Fruit fly (Drosophila melanogaster) whole organism, embryonic: ENCODE measurements around the gene CG32713.

Experiments used
- Adf1 ChIP-seq: fragments of 200-800 bp; sonication (Bioruptor generic); IDR thresholded peaks from 2 replicates; pipeline ENCODE4 v1.3.6; 2022; ENCODE audit warnings: missing biosample characterization, missing genetic modification characterization
- Atf6 ChIP-seq: fragments of 200-800 bp; sonication (Bioruptor generic); IDR thresholded peaks from 2 replicates; pipeline ENCODE4 v1.3.6; 2022; ENCODE audit warnings: missing biosample characterization, missing genetic modification characterization
- B-H1 ChIP-seq: fragments of 200-800 bp; sonication (Bioruptor generic); IDR thresholded peaks from 3 replicates; pipeline ENCODE4 v1.3.6; 2022; ENCODE audit warnings: missing biosample characterization, missing genetic modification characterization
- Bteb2 ChIP-seq: fragments of 200-800 bp; sonication (Bioruptor generic); optimal IDR thresholded peaks from 2 replicates; lab custom pipeline; 2016; ENCODE audit warnings: missing biosample characterization, missing genetic modification characterization
- CG10274 ChIP-seq: fragments of 200-800 bp; sonication (Bioruptor generic); optimal IDR thresholded peaks from 3 replicates; lab custom pipeline; 2017; ENCODE audit warnings: missing biosample characterization, mild to moderate bottlenecking, missing genetic modification characterization
- CG11247 ChIP-seq: fragments of 200-800 bp; sonication (Bioruptor generic); IDR thresholded peaks from 2 replicates; pipeline ENCODE4 v1.3.6; 2022; ENCODE audit warnings: missing biosample characterization, missing genetic modification characterization
- CG12236 ChIP-seq: fragments of 200-800 bp; sonication (Bioruptor generic); optimal IDR thresholded peaks from 2 replicates; lab custom pipeline; 2016; ENCODE audit warnings: missing biosample characterization, missing genetic modification characterization
- CG12659 ChIP-seq: fragments of 200-800 bp; sonication (Bioruptor generic); optimal IDR thresholded peaks from 3 replicates; lab custom pipeline; 2017; ENCODE audit warnings: mild to moderate bottlenecking, missing biosample characterization, missing genetic modification reagents, missing genetic modification characterization
- CG16779 ChIP-seq: fragments of 200-800 bp; sonication (Bioruptor generic); IDR thresholded peaks from 2 replicates; pipeline ENCODE4 v1.3.6; 2022; ENCODE audit warnings: missing biosample characterization, missing genetic modification characterization
- CG1832 ChIP-seq: fragments of 200-800 bp; sonication (Bioruptor generic); optimal IDR thresholded peaks from 2 replicates; lab custom pipeline; 2017; ENCODE audit warnings: missing biosample characterization, mild to moderate bottlenecking, missing genetic modification characterization, inconsistent platforms
- CG2129 ChIP-seq: fragments of 200-800 bp; sonication (Bioruptor generic); IDR thresholded peaks from 2 replicates; pipeline ENCODE4 v1.3.6; 2022; ENCODE audit warnings: missing biosample characterization, missing genetic modification characterization; ENCODE audit not compliant: partially characterized antibody
- CG2202 ChIP-seq: fragments of 200-800 bp; sonication (Bioruptor generic); optimal IDR thresholded peaks from 2 replicates; lab custom pipeline; 2018; ENCODE audit warnings: missing biosample characterization, mild to moderate bottlenecking, missing genetic modification characterization
- CG31441 ChIP-seq: fragments of 200-800 bp; sonication (Bioruptor generic); IDR thresholded peaks from 2 replicates; pipeline ENCODE4 v1.3.6; 2022; ENCODE audit warnings: missing biosample characterization, missing genetic modification characterization
- CG32772 ChIP-seq: fragments of 200-800 bp; sonication (Bioruptor generic); IDR thresholded peaks from 2 replicates; pipeline ENCODE4 v1.3.6; 2022; ENCODE audit warnings: missing biosample characterization, missing genetic modification characterization
- CG7556 ChIP-seq: fragments of 200-800 bp; sonication (Bioruptor generic); optimal IDR thresholded peaks from 2 replicates; lab custom pipeline; 2017; ENCODE audit warnings: missing biosample characterization, mild to moderate bottlenecking, missing genetic modification characterization
- CG7745 ChIP-seq: fragments of 200-800 bp; sonication (Bioruptor generic); optimal IDR thresholded peaks from 2 replicates; lab custom pipeline; 2018; ENCODE audit warnings: missing biosample characterization, mild to moderate bottlenecking, missing genetic modification characterization, moderate library complexity
- CG7839 ChIP-seq: fragments of 200-800 bp; sonication (Bioruptor generic); optimal IDR thresholded peaks from 3 replicates; lab custom pipeline; 2018; ENCODE audit warnings: missing biosample characterization, mild to moderate bottlenecking, missing genetic modification characterization, moderate library complexity
- CG8924 ChIP-seq: fragments of 200-800 bp; optimal IDR thresholded peaks from 3 replicates; lab custom pipeline; 2019; ENCODE audit warnings: missing biosample characterization, mild to moderate bottlenecking, missing genetic modification characterization, moderate library complexity
- CTCF ChIP-seq: fragments of 200-800 bp; sonication (Bioruptor generic); optimal IDR thresholded peaks from 2 replicates; lab custom pipeline; 2017; ENCODE audit warnings: missing biosample characterization, mild to moderate bottlenecking, missing genetic modification characterization, moderate library complexity
- Dfd ChIP-seq, 2 experiments: fragments of >200 bp; optimal IDR thresholded peaks; 2 replicates each; lab custom pipeline; 2017; ENCODE audit warnings: missing biosample characterization in 2 of 2, missing genetic modification characterization in 2 of 2
- Dip2 ChIP-seq: fragments of 200-800 bp; sonication (Bioruptor generic); IDR thresholded peaks from 2 replicates; pipeline ENCODE4 v1.3.6; 2022; ENCODE audit warnings: missing biosample characterization, missing genetic modification characterization
- Dll ChIP-seq: fragments of 200-800 bp; sonication (Bioruptor generic); IDR thresholded peaks from 4 replicates; pipeline ENCODE4 v1.3.6; 2022; ENCODE audit warnings: missing biosample characterization, missing genetic modification characterization; ENCODE audit not compliant: partially characterized antibody
- Gug ChIP-seq: fragments of 200-800 bp; sonication (Bioruptor generic); IDR thresholded peaks from 4 replicates; pipeline ENCODE4 v1.3.6; 2022; ENCODE audit warnings: missing biosample characterization, missing genetic modification characterization
- Hr3 ChIP-seq: fragments of 200-800 bp; sonication (Bioruptor generic); optimal IDR thresholded peaks from 3 replicates; lab custom pipeline; 2016; ENCODE audit warnings: missing biosample characterization, missing genetic modification characterization
- Meics ChIP-seq: fragments of 200-800 bp; sonication (Bioruptor generic); optimal IDR thresholded peaks from 2 replicates; lab custom pipeline; 2017; ENCODE audit warnings: missing biosample characterization, mild to moderate bottlenecking, missing genetic modification characterization
- NfI ChIP-seq: fragments of 200-800 bp; sonication (Bioruptor generic); optimal IDR thresholded peaks from 3 replicates; lab custom pipeline; 2018; ENCODE audit warnings: missing biosample characterization, mild to moderate bottlenecking, missing genetic modification characterization, moderate library complexity
- Six4 ChIP-seq: fragments of 200-800 bp; sonication (Bioruptor generic); optimal IDR thresholded peaks from 2 replicates; lab custom pipeline; 2016; ENCODE audit warnings: missing biosample characterization, missing genetic modification characterization
- Xbp1 ChIP-seq: fragments of 200-800 bp; sonication (Bioruptor generic); optimal IDR thresholded peaks from 3 replicates; lab custom pipeline; 2016; ENCODE audit warnings: missing biosample characterization, mild to moderate bottlenecking, missing genetic modification characterization
- ab ChIP-seq: fragments of 200-800 bp; sonication (Bioruptor generic); optimal IDR thresholded peaks from 2 replicates; lab custom pipeline; 2016; ENCODE audit warnings: missing biosample characterization, missing genetic modification characterization
- ara ChIP-seq: fragments of 200-800 bp; sonication (Bioruptor generic); IDR thresholded peaks from 2 replicates; pipeline ENCODE4 v1.3.6; 2022; ENCODE audit warnings: missing biosample characterization, missing genetic modification characterization
- ash1 ChIP-seq: fragments of 200-800 bp; sonication (Bioruptor generic); optimal IDR thresholded peaks from 2 replicates; lab custom pipeline; 2018; ENCODE audit warnings: missing biosample characterization, mild to moderate bottlenecking, missing genetic modification characterization
- bab2 ChIP-seq: fragments of 200-800 bp; sonication (Bioruptor generic); optimal IDR thresholded peaks from 2 replicates; lab custom pipeline; 2016; ENCODE audit warnings: missing biosample characterization, missing genetic modification characterization
- bbx ChIP-seq: fragments of 200-800 bp; sonication (Bioruptor generic); IDR thresholded peaks from 2 replicates; pipeline ENCODE4 v1.3.6; 2022; ENCODE audit warnings: missing biosample characterization, missing genetic modification characterization; ENCODE audit not compliant: partially characterized antibody
- chm ChIP-seq: fragments of 200-800 bp; sonication (Bioruptor generic); IDR thresholded peaks from 2 replicates; pipeline ENCODE4 v1.3.6; 2022; ENCODE audit warnings: missing biosample characterization, missing genetic modification characterization
- ems ChIP-seq: fragments of 200-800 bp; sonication (Bioruptor generic); optimal IDR thresholded peaks from 3 replicates; lab custom pipeline; 2016; ENCODE audit warnings: missing biosample characterization, missing genetic modification characterization
- esg ChIP-seq: fragments of 200-800 bp; sonication (Bioruptor generic); conservative IDR thresholded peaks from 2 replicates; pipeline ENCODE4 v1.3.6; 2022; ENCODE audit warnings: missing biosample characterization, missing genetic modification characterization
- ewg ChIP-seq: fragments of 200-800 bp; sonication (Bioruptor generic); optimal IDR thresholded peaks from 3 replicates; lab custom pipeline; 2017; ENCODE audit warnings: mild to moderate bottlenecking, missing biosample characterization, missing genetic modification reagents, missing genetic modification characterization
- exex ChIP-seq: fragments of 200-800 bp; sonication (Bioruptor generic); optimal IDR thresholded peaks from 4 replicates; lab custom pipeline; 2018; ENCODE audit warnings: missing biosample characterization, mild to moderate bottlenecking, missing genetic modification characterization, moderate library complexity
- eyg ChIP-seq: fragments of 200-800 bp; sonication (Bioruptor generic); optimal IDR thresholded peaks from 3 replicates; lab custom pipeline; 2016; ENCODE audit warnings: missing biosample characterization, missing genetic modification characterization
- fd102C ChIP-seq: fragments of 200-800 bp; sonication (Bioruptor generic); optimal IDR thresholded peaks from 2 replicates; lab custom pipeline; 2018; ENCODE audit warnings: missing biosample characterization, mild to moderate bottlenecking, missing genetic modification characterization, moderate library complexity
- jing ChIP-seq: fragments of 200-800 bp; sonication (Bioruptor generic); optimal IDR thresholded peaks from 2 replicates; lab custom pipeline; 2018; ENCODE audit warnings: missing biosample characterization, mild to moderate bottlenecking, missing genetic modification characterization
- kay ChIP-seq: fragments of 200-800 bp; sonication (Bioruptor generic); optimal IDR thresholded peaks from 2 replicates; lab custom pipeline; 2016; ENCODE audit warnings: missing biosample characterization, missing genetic modification characterization
- lola ChIP-seq, 3 experiments: fragments of >200 bp in 2 of 3; fragments of 200-800 bp in 1 of 3; sonication (Bioruptor generic) in 1 of 3; optimal IDR thresholded peaks; 2 replicates each; lab custom pipeline; 2017 to 2019; ENCODE audit warnings: missing biosample characterization in 3 of 3, missing genetic modification characterization in 3 of 3, mild to moderate bottlenecking in 1 of 3, moderate library complexity in 1 of 3
- mld ChIP-seq: fragments of 200-800 bp; sonication (Bioruptor generic); IDR thresholded peaks from 3 replicates; pipeline ENCODE4 v1.3.6; 2022; ENCODE audit warnings: missing biosample characterization, missing genetic modification characterization; ENCODE audit not compliant: partially characterized antibody
- pnt ChIP-seq: fragments of 200-800 bp; sonication (Bioruptor generic); optimal IDR thresholded peaks from 3 replicates; lab custom pipeline; 2016; ENCODE audit warnings: missing biosample characterization, missing genetic modification characterization
- salm ChIP-seq: fragments of 200-800 bp; sonication (Bioruptor generic); optimal IDR thresholded peaks from 2 replicates; lab custom pipeline; 2018; ENCODE audit warnings: missing biosample characterization, mild to moderate bottlenecking, missing genetic modification characterization
- sens-2 ChIP-seq: fragments of 200-800 bp; sonication (Bioruptor generic); IDR thresholded peaks from 2 replicates; pipeline ENCODE4 v1.3.6; 2022; ENCODE audit warnings: missing biosample characterization, missing genetic modification characterization
- slbo ChIP-seq: fragments of 200-800 bp; sonication (Bioruptor generic); IDR thresholded peaks from 2 replicates; pipeline ENCODE4 v1.3.6; 2022; ENCODE audit warnings: missing biosample characterization, missing genetic modification characterization
- stwl ChIP-seq: fragments of 200-800 bp; sonication (Bioruptor generic); optimal IDR thresholded peaks from 3 replicates; lab custom pipeline; 2018; ENCODE audit warnings: missing biosample characterization, mild to moderate bottlenecking, missing genetic modification characterization, moderate library complexity
- twi ChIP-seq: fragments of 200-800 bp; optimal IDR thresholded peaks from 2 replicates; lab custom pipeline; 2019; ENCODE audit warnings: missing biosample characterization, mild to moderate bottlenecking, missing genetic modification characterization, moderate library complexity
- vfl ChIP-seq: fragments of 200-800 bp; sonication (Bioruptor generic); optimal IDR thresholded peaks from 2 replicates; lab custom pipeline; 2016; ENCODE audit warnings: missing biosample characterization, missing genetic modification characterization
- zen ChIP-seq: fragments of 200-800 bp; sonication (Bioruptor generic); optimal IDR thresholded peaks from 3 replicates; lab custom pipeline; 2018; ENCODE audit warnings: missing biosample characterization, mild to moderate bottlenecking, missing genetic modification characterization, moderate library complexity

The CG32713 gene

dm6 chrX:8411532-8411960 is 45.9 kb downstream of the CG32713 start, which contains the start of gene lawc (continued):
- peak; percentile 83; the same call in 1 of the 2 replicates for TF ChIP-seq Atf6 (GFP tag; lab: Robert Waterston, UW)
- no peak for TF ChIP-seq ash1 (GFP tag; lab: Kevin White, UChicago)
- TF ChIP-seq bbx = peak; percentile 40; the same call in 1 of the 2 replicates
- no peak for TF ChIP-seq slbo
- TF ChIP-seq CTCF (GFP tag; lab: Kevin White, UChicago) = peak; percentile 23
- peak; percentile 13 for TF ChIP-seq salm (tag; lab: Kevin White, UChicago)
- no peak for TF ChIP-seq Bteb2
- TF ChIP-seq kay (GFP tag; lab: Kevin White, UChicago) = peak; percentile 24
- TF ChIP-seq jing = no peak
- no peak for TF ChIP-seq CG11247 (GFP tag; lab: Robert Waterston, UW)
- TF ChIP-seq CG10274 (GFP tag; lab: Kevin White, UChicago) = peak; percentile 3
- TF ChIP-seq CG7556 (GFP tag; lab: Kevin White, UChicago) = peak; percentile 9
- TF ChIP-seq eyg (GFP tag; lab: Kevin White, UChicago) = no peak
- no peak for TF ChIP-seq Dip2 (GFP tag; lab: Robert Waterston, UW)
- TF ChIP-seq B-H1 (GFP tag; lab: Robert Waterston, UW) = no peak; the same call in 2 of the 3 replicates
- TF ChIP-seq CG32772 (GFP tag; lab: Robert Waterston, UW) = no peak
- TF ChIP-seq chm (GFP tag; lab: Robert Waterston, UW) = peak; percentile 94
- TF ChIP-seq ara (GFP tag; lab: Robert Waterston, UW) = no peak
- no peak for TF ChIP-seq CG31441 (GFP tag; lab: Robert Waterston, UW)
- no peak for TF ChIP-seq CG12236 (GFP tag; lab: Kevin White, UChicago)
- TF ChIP-seq pnt (GFP tag; lab: Kevin White, UChicago) = no peak
- TF ChIP-seq CG1832 (GFP tag; lab: Kevin White, UChicago) = no peak
- TF ChIP-seq Xbp1 (GFP tag; lab: Kevin White, UChicago) = no peak
- TF ChIP-seq ab (GFP tag; lab: Kevin White, UChicago) = no peak
- TF ChIP-seq stwl (tag; lab: Kevin White, UChicago) = no peak
- peak; percentile 37 for TF ChIP-seq CG12659
- no peak for TF ChIP-seq CG7745 (tag; lab: Kevin White, UChicago)
- no peak for TF ChIP-seq mld
- no peak for TF ChIP-seq fd102C (GFP tag; lab: Kevin White, UChicago)
- no peak for TF ChIP-seq zen (tag; lab: Kevin White, UChicago)
- TF ChIP-seq Six4 (GFP tag; lab: Kevin White, UChicago) = no peak
- TF ChIP-seq lola (GFP tag; optimal IDR thresholded peaks at IDR 0.05; lab: Kevin White, UChicago) = no peak
- TF ChIP-seq Dfd (GFP tag; optimal IDR thresholded peaks at IDR 0.05; lab: Kevin White, UChicago) = no peak
- TF ChIP-seq sens-2 (GFP tag; lab: Robert Waterston, UW) = no peak
- no peak for TF ChIP-seq esg
- TF ChIP-seq Adf1 = peak; percentile 94
- peak; percentile 64; the same call in 1 of the 2 replicates for TF ChIP-seq CG16779 (GFP tag; lab: Robert Waterston, UW)
- TF ChIP-seq NfI (GFP tag; lab: Kevin White, UChicago) = no peak
- TF ChIP-seq exex = no peak
- peak; percentile 54 for TF ChIP-seq CG8924 (tag; lab: Kevin White, UChicago)
- TF ChIP-seq Gug (GFP tag; lab: Robert Waterston, UW) = no peak
- no peak for TF ChIP-seq CG2202 (tag; lab: Kevin White, UChicago)
- no peak for TF ChIP-seq CG2129 (GFP tag; lab: Robert Waterston, UW)
- TF ChIP-seq twi (tag; lab: Kevin White, UChicago) = no peak
- TF ChIP-seq ems = no peak
- no peak for TF ChIP-seq Hr3 (GFP tag; lab: Kevin White, UChicago)
- no peak for TF ChIP-seq vfl (GFP tag; lab: Kevin White, UChicago)
- no peak for TF ChIP-seq bab2 (GFP tag; lab: Kevin White, UChicago)
- peak; percentile 11 for TF ChIP-seq CG7839
- TF ChIP-seq Meics (GFP tag; lab: Kevin White, UChicago) = peak; percentile 60
- no peak for TF ChIP-seq ewg
- 0 out of 4 replicates have a peak, but pooled peaks have one; percentile 14 for TF ChIP-seq Dll (GFP tag; lab: Robert Waterston, UW)
